Worm (Caenorhabditis elegans) whole organism, late embryonic: ENCODE results near the gene nsy-1.
A peak's percentile ranks its signal among the peaks of the same experiment; 100 is the strongest.

ENCODE experiments used
- F13H6.1 ChIP-seq: sonication (generic microtip); optimal IDR thresholded peaks from 2 replicates; lab custom pipeline; 2016; ENCODE audit warnings: missing genetic modification characterization, missing compliant biosample characterization
- ahr-1 ChIP-seq: sonication (generic microtip); optimal IDR thresholded peaks from 2 replicates; lab custom pipeline; 2016; ENCODE audit warnings: missing genetic modification characterization, missing compliant biosample characterization
- ceh-18 ChIP-seq: sonication (generic microtip); optimal IDR thresholded peaks from 2 replicates; lab custom pipeline; 2016; ENCODE audit warnings: missing genetic modification characterization, missing compliant biosample characterization
- che-1 ChIP-seq: sonication (generic microtip); optimal IDR thresholded peaks from 2 replicates; lab custom pipeline; 2016; ENCODE audit warnings: mild to moderate bottlenecking, missing genetic modification characterization, missing compliant biosample characterization
- dve-1 ChIP-seq: sonication (generic microtip); optimal IDR thresholded peaks from 2 replicates; lab custom pipeline; 2017; ENCODE audit warnings: antibody characterized with exemption, mild to moderate bottlenecking, missing genetic modification characterization, missing compliant biosample characterization
- elt-2 ChIP-seq: sonication (generic microtip); optimal IDR thresholded peaks from 2 replicates; lab custom pipeline; 2016; ENCODE audit warnings: missing genetic modification reagents, missing genetic modification characterization, missing compliant biosample characterization
- eyg-1 ChIP-seq: sonication (generic microtip); optimal IDR thresholded peaks from 2 replicates; lab custom pipeline; 2016; ENCODE audit warnings: missing genotype, missing genetic modification characterization, missing compliant biosample characterization
- lim-6 ChIP-seq: sonication (generic microtip); optimal IDR thresholded peaks from 2 replicates; lab custom pipeline; 2016; ENCODE audit warnings: missing genetic modification characterization, missing compliant biosample characterization
- mec-3 ChIP-seq: sonication (generic microtip); optimal IDR thresholded peaks from 2 replicates; lab custom pipeline; 2016; ENCODE audit warnings: borderline replicate concordance, missing genetic modification characterization, missing compliant biosample characterization
- nfya-1 ChIP-seq: sonication (generic microtip); optimal IDR thresholded peaks from 2 replicates; lab custom pipeline; 2017; ENCODE audit warnings: missing genetic modification characterization, mild to moderate bottlenecking, missing compliant biosample characterization, antibody characterized with exemption, moderate library complexity
- sdc-2 ChIP-seq: sonication (generic microtip); optimal IDR thresholded peaks from 2 replicates; lab custom pipeline; 2016; ENCODE audit warnings: missing genotype, missing genetic modification characterization, missing compliant biosample characterization
- sox-4 ChIP-seq: sonication (generic microtip); optimal IDR thresholded peaks from 2 replicates; lab custom pipeline; 2017; ENCODE audit warnings: mild to moderate bottlenecking, missing genetic modification characterization, inconsistent platforms, missing compliant biosample characterization
- tbx-7 ChIP-seq: sonication (generic microtip); optimal IDR thresholded peaks from 2 replicates; lab custom pipeline; 2016; ENCODE audit warnings: missing genotype, missing genetic modification characterization, missing compliant biosample characterization

DNA sequence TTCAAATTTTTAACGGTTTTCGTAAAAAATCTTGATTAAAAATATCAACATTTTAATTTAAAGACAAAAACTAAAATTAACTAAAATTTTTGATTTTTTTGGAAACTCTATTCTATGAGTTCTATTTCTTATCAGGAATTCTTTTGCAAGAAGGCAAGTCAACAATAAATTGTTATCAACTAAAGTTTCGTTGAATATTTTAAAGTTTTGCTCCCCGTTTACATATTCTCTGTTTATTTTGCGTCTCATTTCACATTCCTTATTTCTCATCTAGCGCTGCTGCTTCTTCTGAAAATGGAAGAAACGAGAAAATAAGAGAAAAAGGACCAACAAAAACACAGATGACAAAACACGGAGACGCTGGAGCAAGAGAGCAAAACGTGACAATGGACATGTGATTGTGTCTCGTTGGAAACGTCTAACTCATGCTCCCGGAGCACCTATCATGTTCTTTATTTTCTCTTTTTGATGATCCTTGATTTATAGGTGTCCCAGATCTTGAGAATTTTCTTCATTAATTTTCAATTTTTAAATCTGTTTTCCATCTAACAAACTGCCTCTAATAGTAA, 2.0 kb upstream of the nsy-1 start:
- no peak for TF ChIP-seq sox-4 (tag; lab: Kevin White, UChicago)
- TF ChIP-seq eyg-1 (tag; lab: Kevin White, UChicago) = no peak
- TF ChIP-seq sdc-2 (tag; lab: Kevin White, UChicago) = no peak
- TF ChIP-seq dve-1 (tag; lab: Kevin White, UChicago) = no peak
- TF ChIP-seq elt-2 (tag; lab: Kevin White, UChicago) = peak; percentile 74
- no peak for TF ChIP-seq tbx-7
- no peak for TF ChIP-seq ahr-1
- no peak for TF ChIP-seq nfya-1 (tag; lab: Kevin White, UChicago)
- TF ChIP-seq mec-3 (tag; lab: Kevin White, UChicago) = no peak
- TF ChIP-seq F13H6.1 (tag; lab: Kevin White, UChicago) = no peak
- no peak for TF ChIP-seq lim-6
- TF ChIP-seq ceh-18 (tag; lab: Kevin White, UChicago) = no peak
- TF ChIP-seq che-1 = no peak
